Worm (Caenorhabditis elegans): Measurements from ENCODE around the gene C25E10.17.

DNA sequence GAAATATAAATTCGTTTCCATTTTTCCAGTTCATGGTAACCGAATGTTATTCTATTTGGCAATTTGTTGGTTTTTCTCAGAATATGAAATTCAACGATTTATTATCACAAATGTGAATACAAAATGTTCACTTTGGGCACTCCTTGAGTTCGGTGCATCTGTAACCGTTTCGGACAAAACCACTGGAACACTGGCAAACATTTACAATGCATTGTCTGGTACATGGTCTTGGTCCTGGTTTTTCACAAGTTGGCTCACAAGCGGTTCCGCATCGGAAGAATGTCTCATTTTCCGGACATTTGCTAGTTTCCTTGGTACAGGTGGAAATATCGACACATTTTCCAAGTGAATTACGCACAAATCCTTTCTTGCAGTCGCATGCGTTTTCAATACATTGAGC, 5.8 kb upstream of the C25E10.17 start:
- no peak for TF ChIP-seq ztf-11 (tag; optimal IDR thresholded peaks at IDR 0.05)
- TF ChIP-seq unc-39 (tag; optimal IDR thresholded peaks at IDR 0.05): no peak

Measured in whole organism, L2 larva.